Fruit fly (Drosophila melanogaster): ENCODE results near the gene CG14621.

DNA sequence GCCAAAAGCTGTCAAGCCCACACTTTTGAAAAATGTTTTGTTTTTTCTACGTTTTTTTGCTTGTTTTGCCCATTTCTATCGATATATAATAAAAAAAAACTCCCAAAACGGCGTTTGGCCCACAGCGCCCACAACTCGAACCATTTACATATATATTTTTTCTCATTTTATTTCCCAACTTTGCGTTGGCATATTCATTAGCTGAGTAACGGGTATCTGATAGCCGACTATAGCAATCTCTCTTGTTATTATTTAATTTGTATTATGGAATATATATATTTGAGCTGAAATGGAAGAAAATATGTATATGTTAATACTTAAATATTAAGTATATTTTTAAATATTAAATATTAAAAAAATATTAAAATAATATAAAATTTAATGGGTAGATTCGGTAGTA, 42.5 kb downstream of the CG14621 start:
- TF ChIP-seq EcR (GFP tag; optimal IDR thresholded peaks at IDR 0.05) (no peak), psq (optimal IDR thresholded peaks at IDR 0.05) (no peak), CG8478 (optimal IDR thresholded peaks at IDR 0.05) (no peak), pan (optimal IDR thresholded peaks at IDR 0.05) (no peak)
